Fruit fly (Drosophila melanogaster): ENCODE results near the gene Alp10.

DNA sequence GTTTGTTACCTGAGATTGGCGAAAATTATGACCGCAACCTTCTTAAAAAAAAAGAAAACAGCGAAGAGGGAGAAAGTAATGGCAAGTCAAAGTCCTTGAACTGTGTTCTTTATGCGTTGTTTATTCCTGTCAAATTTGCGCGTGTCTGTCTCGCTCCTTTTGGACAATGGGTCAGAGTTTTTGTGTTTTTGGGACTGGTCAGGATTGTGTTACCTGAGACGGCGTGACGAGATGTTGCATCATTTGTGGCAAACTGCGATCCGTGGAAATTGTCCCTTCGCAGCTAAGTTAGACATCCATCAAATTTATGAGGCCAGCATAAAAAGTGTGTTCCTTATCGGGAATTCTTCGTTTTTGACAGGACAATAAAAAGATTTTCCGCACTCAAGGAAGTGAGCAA is 28.2 kb upstream of the Alp10 start:
- TF ChIP-seq CG7101 (tag; optimal IDR thresholded peaks at IDR 0.05) (no peak), kay (GFP tag; ENCODE audit: borderline replicate concordance) (no peak), CG5204 (GFP tag; optimal IDR thresholded peaks at IDR 0.05) (no peak), cic (GFP tag; optimal IDR thresholded peaks at IDR 0.05) (no peak), tj (GFP tag; optimal IDR thresholded peaks at IDR 0.05) (no peak), CG33017 (tag; optimal IDR thresholded peaks at IDR 0.05) (no peak), ovo (GFP tag; optimal IDR thresholded peaks at IDR 0.05) (no peak), pad (GFP tag; optimal IDR thresholded peaks at IDR 0.05) (no peak), CG12768 (GFP tag; optimal IDR thresholded peaks at IDR 0.05) (no peak), CG7045 (GFP tag; optimal IDR thresholded peaks at IDR 0.05) (no peak), cnc (optimal IDR thresholded peaks at IDR 0.05) (no peak), bab1 (GFP tag; optimal IDR thresholded peaks at IDR 0.05) (no peak), Clk (GFP tag; optimal IDR thresholded peaks at IDR 0.05) (no peak)

Data from whole organism, adult.